Worm (Caenorhabditis elegans) whole organism, young adult: Measurements from ENCODE around the gene Y82E9BR.17.
A peak's percentile ranks its signal among the peaks of the same experiment; 100 is the strongest.

Source experiments
- B0019.2 ChIP-seq: fragments of 200-800 bp; sonication (Bioruptor generic); conservative IDR thresholded peaks from 2 replicates; pipeline ENCODE4 v1.3.6; 2022; ENCODE audit warnings: missing genetic modification reagents, missing genetic modification characterization, missing compliant biosample characterization
- B0261.1 ChIP-seq: sonication (generic microtip); optimal IDR thresholded peaks from 2 replicates; lab custom pipeline; 2016; ENCODE audit warnings: mild to moderate bottlenecking, missing genetic modification characterization, moderate library complexity, missing compliant biosample characterization
- B0336.3 ChIP-seq: fragments of 200-800 bp; sonication (Bioruptor generic); IDR thresholded peaks from 2 replicates; pipeline ENCODE4 v1.3.6; 2022; ENCODE audit warnings: missing genetic modification characterization, missing compliant biosample characterization
- F23B12.7 ChIP-seq: sonication (generic microtip); optimal IDR thresholded peaks from 2 replicates; lab custom pipeline; 2017; ENCODE audit warnings: missing genetic modification characterization, mild to moderate bottlenecking, missing compliant biosample characterization, antibody characterized with exemption, moderate library complexity; ENCODE audit not compliant: insufficient read depth
- F33H1.4 ChIP-seq: fragments of 200-800 bp; sonication (Bioruptor generic); IDR thresholded peaks from 2 replicates; pipeline ENCODE4 v1.3.6; 2022; ENCODE audit warnings: missing genetic modification reagents, missing genetic modification characterization, missing compliant biosample characterization
- F37B4.10 ChIP-seq: fragments of 200-800 bp; sonication (Bioruptor generic); IDR thresholded peaks from 2 replicates; pipeline ENCODE4 v1.3.6; 2022; ENCODE audit warnings: missing genetic modification characterization, missing compliant biosample characterization
- F39B2.1 ChIP-seq: fragments of 200-800 bp; sonication (Bioruptor generic); IDR thresholded peaks from 2 replicates; pipeline ENCODE4 v1.3.6; 2022; ENCODE audit warnings: missing genetic modification reagents, missing genetic modification characterization, missing compliant biosample characterization
- F55B11.4 ChIP-seq: sonication (generic microtip); optimal IDR thresholded peaks from 2 replicates; lab custom pipeline; 2016; ENCODE audit warnings: missing compliant biosample characterization, missing genetic modification characterization, borderline replicate concordance; ENCODE audit not compliant: insufficient read depth
- F57A8.1 ChIP-seq: fragments of 200-800 bp; sonication (Bioruptor generic); optimal IDR thresholded peaks from 2 replicates; lab custom pipeline; 2018; ENCODE audit warnings: mild to moderate bottlenecking, missing genetic modification characterization, moderate library complexity, missing compliant biosample characterization
- Y53F4B.3 ChIP-seq: fragments of 200-800 bp; sonication (Bioruptor generic); IDR thresholded peaks from 2 replicates; pipeline ENCODE4 v1.3.6; 2022; ENCODE audit warnings: missing genetic modification reagents, missing genetic modification characterization, missing compliant biosample characterization
- Y56A3A.18 ChIP-seq: fragments of 200-800 bp; sonication (Bioruptor generic); IDR thresholded peaks from 2 replicates; pipeline ENCODE4 v1.3.6; 2022; ENCODE audit warnings: missing genetic modification reagents, missing genetic modification characterization, missing compliant biosample characterization
- Y67H2A.10 ChIP-seq: fragments of 200-800 bp; sonication (Bioruptor generic); conservative IDR thresholded peaks from 2 replicates; pipeline ENCODE4 v1.3.6; 2022; ENCODE audit warnings: missing genetic modification reagents, missing genetic modification characterization, missing compliant biosample characterization
- ZK185.1 ChIP-seq: sonication (generic microtip); optimal IDR thresholded peaks from 2 replicates; lab custom pipeline; 2016; ENCODE audit warnings: mild to moderate bottlenecking, missing genetic modification characterization, missing compliant biosample characterization; ENCODE audit not compliant: poor library complexity, severe bottlenecking
- ama-1 ChIP-seq, 3 experiments: fragments of 150-350 bp in 1 of 3; sonication (generic microtip) in 2 of 3; optimal IDR thresholded peaks; 2 replicates each; lab custom pipeline; 2014 to 2018; ENCODE audit warnings: missing biosample characterization in 2 of 3, missing genetic modification characterization in 2 of 3, missing genetic modification reagents in 2 of 3
- atf-7 ChIP-seq: sonication (generic microtip); optimal IDR thresholded peaks from 2 replicates; lab custom pipeline; 2017; ENCODE audit warnings: mild to moderate bottlenecking, missing genetic modification characterization, missing compliant biosample characterization
- ccch-3 ChIP-seq: fragments of 200-800 bp; sonication (Bioruptor generic); optimal IDR thresholded peaks from 2 replicates; lab custom pipeline; 2018; ENCODE audit warnings: mild to moderate bottlenecking, missing genetic modification characterization, missing compliant biosample characterization
- cebp-2 ChIP-seq: fragments of 200-800 bp; sonication (Bioruptor generic); IDR thresholded peaks from 2 replicates; pipeline ENCODE4 v1.3.6; 2022; ENCODE audit warnings: missing genetic modification characterization, missing compliant biosample characterization
- ceh-40 ChIP-seq: fragments of 200-800 bp; sonication (Bioruptor generic); IDR thresholded peaks from 2 replicates; pipeline ENCODE4 v1.3.6; 2022; ENCODE audit warnings: missing genetic modification characterization, missing compliant biosample characterization
- ceh-79 ChIP-seq: sonication (generic microtip); optimal IDR thresholded peaks from 2 replicates; lab custom pipeline; 2017; ENCODE audit warnings: mild to moderate bottlenecking, missing genetic modification characterization, missing compliant biosample characterization
- ceh-91 ChIP-seq: fragments of 200-800 bp; sonication (Bioruptor generic); IDR thresholded peaks from 2 replicates; pipeline ENCODE4 v1.3.6; 2022; ENCODE audit warnings: missing genetic modification reagents, missing genetic modification characterization, missing compliant biosample characterization
- dpff-1 ChIP-seq: sonication (generic microtip); optimal IDR thresholded peaks from 2 replicates; lab custom pipeline; 2017; ENCODE audit warnings: mild to moderate bottlenecking, missing genetic modification characterization, missing compliant biosample characterization
- egrh-3 ChIP-seq: fragments of 200-800 bp; sonication (Bioruptor generic); IDR thresholded peaks from 2 replicates; pipeline ENCODE4 v1.3.6; 2022; ENCODE audit warnings: missing genetic modification reagents, missing genetic modification characterization, missing compliant biosample characterization
- ekl-4 ChIP-seq: fragments of 200-800 bp; sonication (Bioruptor generic); IDR thresholded peaks from 2 replicates; pipeline ENCODE4 v1.3.6; 2022; ENCODE audit warnings: missing genetic modification reagents, missing genetic modification characterization, missing compliant biosample characterization
- fkh-3 ChIP-seq: sonication (generic microtip); optimal IDR thresholded peaks from 2 replicates; lab custom pipeline; 2016; ENCODE audit warnings: mild to moderate bottlenecking, missing genetic modification characterization, missing compliant biosample characterization
- lag-1 ChIP-seq: fragments of 200-800 bp; sonication (Bioruptor generic); IDR thresholded peaks from 2 replicates; pipeline ENCODE4 v1.3.6; 2022; ENCODE audit warnings: missing genetic modification reagents, missing genetic modification characterization, missing compliant biosample characterization
- lin-40 ChIP-seq: sonication (generic microtip); optimal IDR thresholded peaks from 2 replicates; lab custom pipeline; 2016; ENCODE audit warnings: missing genetic modification characterization, mild to moderate bottlenecking, missing compliant biosample characterization, missing genotype, missing genetic modification reagents
- lir-1 ChIP-seq: fragments of 200-800 bp; sonication (Bioruptor generic); conservative IDR thresholded peaks from 2 replicates; pipeline ENCODE4 v1.3.6; 2022; ENCODE audit warnings: missing genetic modification reagents, missing genetic modification characterization, missing compliant biosample characterization
- lsl-1 ChIP-seq: fragments of 200-800 bp; sonication (Bioruptor generic); optimal IDR thresholded peaks from 2 replicates; lab custom pipeline; 2018; ENCODE audit warnings: mild to moderate bottlenecking, missing genetic modification characterization, moderate library complexity, missing compliant biosample characterization
- madf-10 ChIP-seq: sonication (generic microtip); optimal IDR thresholded peaks from 2 replicates; lab custom pipeline; 2016; ENCODE audit warnings: mild to moderate bottlenecking, missing genetic modification characterization, missing compliant biosample characterization
- madf-3 ChIP-seq: fragments of 200-800 bp; sonication (Bioruptor generic); IDR thresholded peaks from 2 replicates; pipeline ENCODE4 v1.3.6; 2022; ENCODE audit warnings: missing genetic modification reagents, missing genetic modification characterization, missing compliant biosample characterization
- mcd-1 ChIP-seq: fragments of 200-800 bp; sonication (Bioruptor generic); IDR thresholded peaks from 2 replicates; pipeline ENCODE4 v1.3.6; 2022; ENCODE audit warnings: missing genetic modification reagents, missing genetic modification characterization, missing compliant biosample characterization
- nfya-1 ChIP-seq: sonication (generic microtip); optimal IDR thresholded peaks from 2 replicates; lab custom pipeline; 2017; ENCODE audit warnings: antibody characterized with exemption, missing compliant biosample characterization, missing genetic modification characterization, borderline replicate concordance; ENCODE audit not compliant: insufficient read depth
- rcor-1 ChIP-seq: fragments of 200-800 bp; sonication (Bioruptor generic); IDR thresholded peaks from 2 replicates; pipeline ENCODE4 v1.3.6; 2022; ENCODE audit warnings: missing genetic modification reagents, missing genetic modification characterization, missing compliant biosample characterization
- repo-1 ChIP-seq: sonication (generic microtip); optimal IDR thresholded peaks from 2 replicates; lab custom pipeline; 2017; ENCODE audit warnings: mild to moderate bottlenecking, missing genetic modification characterization, missing compliant biosample characterization
- snpc-1.3 ChIP-seq: sonication (generic microtip); optimal IDR thresholded peaks from 2 replicates; lab custom pipeline; 2017; ENCODE audit warnings: missing genetic modification characterization, mild to moderate bottlenecking, missing compliant biosample characterization, antibody characterized with exemption, moderate library complexity, missing genotype, missing genetic modification reagents; ENCODE audit not compliant: insufficient read depth
- sptf-2 ChIP-seq: fragments of 200-800 bp; sonication (Bioruptor generic); optimal IDR thresholded peaks from 2 replicates; lab custom pipeline; 2018; ENCODE audit warnings: mild to moderate bottlenecking, missing genetic modification characterization, missing compliant biosample characterization
- tlf-1 ChIP-seq: fragments of 200-800 bp; sonication (Bioruptor generic); optimal IDR thresholded peaks from 2 replicates; lab custom pipeline; 2018; ENCODE audit warnings: mild to moderate bottlenecking, missing genetic modification characterization, missing compliant biosample characterization
- unc-130 ChIP-seq: sonication (generic microtip); optimal IDR thresholded peaks from 2 replicates; lab custom pipeline; 2016; ENCODE audit warnings: missing genetic modification reagents, missing genetic modification characterization, missing compliant biosample characterization
- zfh-2 ChIP-seq: fragments of 200-800 bp; sonication (Bioruptor generic); conservative IDR thresholded peaks from 2 replicates; pipeline ENCODE4 v1.3.6; 2022; ENCODE audit warnings: missing genetic modification reagents, missing genetic modification characterization, missing compliant biosample characterization
- zim-3 ChIP-seq: sonication (generic microtip); optimal IDR thresholded peaks from 2 replicates; lab custom pipeline; 2017; ENCODE audit warnings: mild to moderate bottlenecking, missing genetic modification characterization, moderate library complexity, missing compliant biosample characterization
- ztf-18 ChIP-seq: sonication (generic microtip); optimal IDR thresholded peaks from 2 replicates; lab custom pipeline; 2016; ENCODE audit warnings: missing genotype, mild to moderate bottlenecking, missing genetic modification characterization, missing compliant biosample characterization
- ztf-22 ChIP-seq: fragments of 200-800 bp; sonication (Bioruptor generic); optimal IDR thresholded peaks from 2 replicates; lab custom pipeline; 2018; ENCODE audit warnings: mild to moderate bottlenecking, missing genetic modification characterization, moderate library complexity, missing compliant biosample characterization
- ztf-25 ChIP-seq: fragments of 200-800 bp; sonication (Bioruptor generic); IDR thresholded peaks from 2 replicates; pipeline ENCODE4 v1.3.6; 2022; ENCODE audit warnings: missing genetic modification reagents, missing genetic modification characterization, missing compliant biosample characterization
- ztf-28 ChIP-seq: fragments of 200-800 bp; sonication (Bioruptor generic); IDR thresholded peaks from 2 replicates; pipeline ENCODE4 v1.3.6; 2022; ENCODE audit warnings: missing genetic modification reagents, missing genetic modification characterization, missing compliant biosample characterization
- ztf-6 ChIP-seq: fragments of 200-800 bp; sonication (Bioruptor generic); IDR thresholded peaks from 2 replicates; pipeline ENCODE4 v1.3.6; 2022; ENCODE audit warnings: missing genetic modification reagents, missing genetic modification characterization, missing compliant biosample characterization

The Y82E9BR.17 gene

DNA sequence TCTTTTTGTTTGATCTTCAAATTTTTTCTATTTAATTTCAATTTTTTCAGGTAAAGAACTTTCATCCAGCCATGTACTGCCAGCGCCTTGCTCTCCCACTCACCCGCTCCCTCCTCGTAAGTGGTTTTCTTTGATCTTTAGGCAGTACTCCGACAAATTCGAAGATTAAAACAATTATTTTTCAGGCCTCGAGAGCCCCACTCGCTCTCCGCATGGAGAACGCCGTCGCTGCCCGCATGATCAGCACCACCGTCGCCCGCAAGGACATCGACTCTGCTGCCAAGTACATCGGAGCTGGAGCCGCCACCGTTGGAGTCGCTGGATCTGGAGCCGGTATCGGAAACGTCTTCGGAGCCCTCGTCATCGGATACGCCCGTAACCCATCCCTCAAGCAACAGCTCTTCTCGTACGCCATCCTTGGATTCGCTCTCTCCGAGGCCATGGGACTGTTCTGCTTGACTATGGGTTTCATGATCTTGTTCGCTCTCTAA lies 36.4 kb downstream of the Y82E9BR.17 start, which contains the start of gene Y82E9BR.3:
TSS of gene Y82E9BR.3 (plus strand) at position 51 of the 491 bp plus-strand sequence.
- TF ChIP-seq zfh-2 = peak; percentile 87
- TF ChIP-seq F39B2.1 (GFP tag; lab: Robert Waterston, UW) = peak; percentile 49; the same call in 1 of the 2 replicates
- 0 out of 2 replicates have a peak, but pooled peaks have one; percentile 3 for TF ChIP-seq ceh-40 (GFP tag; lab: Robert Waterston, UW)
- peak; percentile 93 for TF ChIP-seq egrh-3 (GFP tag; lab: Robert Waterston, UW)
- TF ChIP-seq repo-1 (tag; lab: Kevin White, UChicago) = no peak
- peak; percentile 79 for TF ChIP-seq madf-3
- TF ChIP-seq mcd-1 (GFP tag; lab: Robert Waterston, UW) = no peak; the same call in 1 of the 2 replicates
- TF ChIP-seq rcor-1 (GFP tag; lab: Robert Waterston, UW) = peak; percentile 9; the same call in 1 of the 2 replicates

DNA sequence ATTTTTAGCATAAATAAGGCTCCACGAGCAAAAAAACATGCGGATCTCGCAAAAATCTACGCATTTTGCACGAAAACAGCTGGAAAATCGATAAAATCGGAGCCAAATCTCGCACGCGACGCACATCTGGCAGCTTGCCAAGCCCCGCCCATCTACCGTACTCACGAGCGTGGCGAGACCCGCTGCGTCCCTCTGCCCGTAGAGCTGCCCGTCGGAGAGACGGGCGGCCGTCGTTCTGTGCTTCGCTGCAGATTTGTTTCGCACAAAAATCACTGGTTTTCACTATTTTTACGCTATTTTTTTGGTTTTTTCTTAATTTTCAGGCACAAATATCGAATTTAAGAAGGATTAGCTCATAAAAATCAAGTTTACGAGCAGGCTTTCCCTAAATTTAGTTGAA lies 36.9 kb downstream of the Y82E9BR.17 start:
- TF ChIP-seq cebp-2 (GFP tag; lab: Robert Waterston, UW) = no peak
- peak; percentile 85 for TF ChIP-seq F23B12.7 (tag; lab: Kevin White, UChicago)
- TF ChIP-seq Y67H2A.10 = peak; percentile 73
- no peak for TF ChIP-seq sptf-2 (GFP tag; lab: Kevin White, UChicago)
- TF ChIP-seq lsl-1 (GFP tag; lab: Kevin White, UChicago) = peak; percentile 92
- TF ChIP-seq tlf-1 (GFP tag; lab: Kevin White, UChicago) = peak; percentile 83
- no peak for TF ChIP-seq Y53F4B.3 (GFP tag; lab: Robert Waterston, UW)
- no peak for TF ChIP-seq ama-1 (optimal IDR thresholded peaks at IDR 0.05; lab: Kevin White, UChicago)
- TF ChIP-seq ama-1 (GFP tag; optimal IDR thresholded peaks at IDR 0.05; lab: Kevin White, UChicago) = no peak
- TF ChIP-seq lir-1 (GFP tag; lab: Robert Waterston, UW) = 0 out of 2 replicates have a peak, but pooled peaks have one; percentile 36
- peak; percentile 49 for TF ChIP-seq ZK185.1
- no peak for TF ChIP-seq ztf-18 (tag; lab: Kevin White, UChicago)
- TF ChIP-seq snpc-1.3 (tag; lab: Kevin White, UChicago) = peak; percentile 62
- TF ChIP-seq madf-3 = peak; percentile 97
- TF ChIP-seq ztf-25 = no peak
- peak; percentile 71 for TF ChIP-seq madf-10 (tag; lab: Kevin White, UChicago)
- TF ChIP-seq nfya-1 (tag; lab: Kevin White, UChicago) = no peak
- TF ChIP-seq ceh-91 (GFP tag; lab: Robert Waterston, UW) = peak; percentile 74
- no peak for TF ChIP-seq fkh-3 (tag; lab: Kevin White, UChicago)
- no peak for TF ChIP-seq F39B2.1 (GFP tag; lab: Robert Waterston, UW)
- TF ChIP-seq F37B4.10 = 0 out of 2 replicates have a peak, but pooled peaks have one; percentile 79
- TF ChIP-seq B0261.1 (tag; lab: Kevin White, UChicago) = peak; percentile 14
- no peak for TF ChIP-seq zim-3 (tag; lab: Kevin White, UChicago)
- TF ChIP-seq lag-1 (GFP tag; lab: Robert Waterston, UW) = no peak
- peak; percentile 56 for TF ChIP-seq atf-7 (tag; lab: Kevin White, UChicago)
- TF ChIP-seq Y56A3A.18 (GFP tag; lab: Robert Waterston, UW) = 0 out of 2 replicates have a peak, but pooled peaks have one; percentile 15
- peak; percentile 98 for TF ChIP-seq F33H1.4 (GFP tag; lab: Robert Waterston, UW)
- peak; percentile 72 for TF ChIP-seq B0336.3
- no peak for TF ChIP-seq ccch-3
- TF ChIP-seq F57A8.1 (GFP tag; lab: Kevin White, UChicago) = no peak
- TF ChIP-seq ekl-4 = peak; percentile 74
- peak; percentile 52; the same call in 1 of the 2 replicates for TF ChIP-seq B0019.2 (GFP tag; lab: Robert Waterston, UW)
- TF ChIP-seq unc-130 (GFP tag; lab: Kevin White, UChicago) = peak; percentile 34
- no peak for TF ChIP-seq F55B11.4 (tag; lab: Kevin White, UChicago)
- no peak for TF ChIP-seq ztf-6 (GFP tag; lab: Robert Waterston, UW)
- TF ChIP-seq lin-40 (tag; lab: Kevin White, UChicago) = peak; percentile 82
- no peak for TF ChIP-seq dpff-1 (tag; lab: Kevin White, UChicago)
- TF ChIP-seq ceh-79 (tag; lab: Kevin White, UChicago) = no peak
- no peak for TF ChIP-seq ztf-22
- peak; percentile 85; the same call in 1 of the 2 replicates for TF ChIP-seq ztf-28 (GFP tag; lab: Robert Waterston, UW)
